Worm (Caenorhabditis elegans) whole organism, midembryonic: ENCODE results near the gene glrx-22.

ENCODE experiments used
- klf-2 ChIP-seq: fragments of 200-800 bp; sonication (Bioruptor generic); conservative IDR thresholded peaks from 2 replicates; pipeline ENCODE4 v1.3.6; 2022; ENCODE audit warnings: missing genetic modification reagents, missing genetic modification characterization, missing compliant biosample characterization
- ref-1 ChIP-seq: fragments of 200-800 bp; sonication (Bioruptor generic); conservative IDR thresholded peaks from 2 replicates; pipeline ENCODE4 v1.3.6; 2022; ENCODE audit warnings: missing genetic modification reagents, missing genetic modification characterization, missing compliant biosample characterization
- tab-1 ChIP-seq: fragments of 200-800 bp; sonication (Bioruptor generic); IDR thresholded peaks from 2 replicates; pipeline ENCODE4 v1.3.6; 2022; ENCODE audit warnings: missing genetic modification characterization, missing compliant biosample characterization

DNA sequence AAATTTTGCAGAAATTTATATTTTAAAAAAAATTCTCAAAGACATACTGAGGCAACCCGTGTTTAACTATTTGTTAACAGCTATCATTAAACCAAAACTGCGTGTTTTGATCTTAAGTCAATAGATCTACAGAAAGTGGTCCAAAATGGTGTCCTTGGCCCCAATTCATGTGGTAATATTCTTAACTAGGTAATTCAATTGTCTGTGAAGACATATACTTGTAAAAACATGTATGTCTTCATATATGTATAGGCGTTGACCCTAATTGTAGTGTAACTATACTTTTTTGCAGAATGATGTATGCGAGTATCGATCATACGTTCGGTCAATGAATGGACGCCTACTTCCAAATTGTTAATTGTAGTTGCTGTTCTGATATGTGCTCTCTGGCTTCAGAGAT, 31.4 kb downstream of the glrx-22 start, which contains the start of gene C07G1.15:
- TF ChIP-seq klf-2 (GFP tag; lab: Robert Waterston, UW) (no peak), ref-1 (GFP tag; lab: Robert Waterston, UW) (no peak), tab-1 (GFP tag; lab: Robert Waterston, UW) (no peak)
